Worm (Caenorhabditis elegans): Measurements from ENCODE around the gene qdpr-1.

Gene qdpr-1

ce11 chrIII:13393647-13394046, at the start of gene qdpr-1:
TSS of gene qdpr-1 (plus strand) at chrIII:13393910.
- no peak for TF ChIP-seq flt-1 (GFP tag; IDR thresholded peaks at IDR 0.05)
- TF ChIP-seq ceh-36 (tag; optimal IDR thresholded peaks at IDR 0.05): no peak
- no peak for TF ChIP-seq ceh-13 (GFP tag; optimal IDR thresholded peaks at IDR 0.05)
- TF ChIP-seq tbx-11 (GFP tag; IDR thresholded peaks at IDR 0.05): no peak
- no peak for TF ChIP-seq scrt-1 (GFP tag; IDR thresholded peaks at IDR 0.05)
- TF ChIP-seq pes-1 (GFP tag; IDR thresholded peaks at IDR 0.05): no peak
- TF ChIP-seq sea-1 (GFP tag; conservative IDR thresholded peaks at IDR 0.05): no peak
- TF ChIP-seq ets-7 (tag; optimal IDR thresholded peaks at IDR 0.05): no peak

- no peak for TF ChIP-seq flt-1 (GFP tag; IDR thresholded peaks at IDR 0.05)
- TF ChIP-seq B0310.2 (tag; optimal IDR thresholded peaks at IDR 0.05): no peak
- TF ChIP-seq pes-1 (GFP tag; IDR thresholded peaks at IDR 0.05): no peak
- no peak for TF ChIP-seq ets-7 (tag; optimal IDR thresholded peaks at IDR 0.05)
- no peak for TF ChIP-seq scrt-1 (GFP tag; IDR thresholded peaks at IDR 0.05)
- no peak for TF ChIP-seq sea-1 (GFP tag; conservative IDR thresholded peaks at IDR 0.05)
- TF ChIP-seq ceh-36 (tag; optimal IDR thresholded peaks at IDR 0.05): no peak
- TF ChIP-seq tbx-11 (GFP tag; IDR thresholded peaks at IDR 0.05): no peak
Observed at ce11 chrIII:13344538-13345136, 49.1 kb upstream of the qdpr-1 start, which contains the start of gene acaa-2. TSS of gene acaa-2 (plus strand) at chrIII:13344937.

- TF ChIP-seq aly-1 (tag; optimal IDR thresholded peaks at IDR 0.05) (no peak), B0310.2 (tag; optimal IDR thresholded peaks at IDR 0.05) (no peak), hnd-1 (tag; optimal IDR thresholded peaks at IDR 0.05) (no peak), tra-4 (tag; optimal IDR thresholded peaks at IDR 0.05) (no peak), scrt-1 (GFP tag; IDR thresholded peaks at IDR 0.05) (no peak), tbx-37 (GFP tag; conservative IDR thresholded peaks at IDR 0.05) (no peak), pes-1 (GFP tag; IDR thresholded peaks at IDR 0.05) (no peak), flt-1 (GFP tag; IDR thresholded peaks at IDR 0.05) (no peak), sea-1 (GFP tag; conservative IDR thresholded peaks at IDR 0.05) (no peak), ets-7 (tag; optimal IDR thresholded peaks at IDR 0.05) (no peak), hmbx-1 (tag; optimal IDR thresholded peaks at IDR 0.05) (no peak), ceh-36 (tag; optimal IDR thresholded peaks at IDR 0.05) (no peak), hmg-4 (GFP tag; optimal IDR thresholded peaks at IDR 0.05) (no peak), tbx-11 (GFP tag; IDR thresholded peaks at IDR 0.05) (no peak)
Observed at ce11 chrIII:13346785-13347184, 46.9 kb upstream of the qdpr-1 start, which contains the start of gene mtm-6. TSS of gene mtm-6 (plus strand) at chrIII:13347085.

- TF ChIP-seq tbx-37 (GFP tag; conservative IDR thresholded peaks at IDR 0.05) (no peak), tra-4 (tag; optimal IDR thresholded peaks at IDR 0.05) (no peak), ets-7 (tag; optimal IDR thresholded peaks at IDR 0.05) (no peak), pes-1 (GFP tag; IDR thresholded peaks at IDR 0.05) (no peak), tbx-11 (GFP tag; IDR thresholded peaks at IDR 0.05) (no peak), ceh-36 (tag; optimal IDR thresholded peaks at IDR 0.05) (no peak), hmg-4 (GFP tag; optimal IDR thresholded peaks at IDR 0.05) (no peak), hmbx-1 (tag; optimal IDR thresholded peaks at IDR 0.05) (no peak)
Observed at ce11 chrIII:13347782-13348327, 45.9 kb upstream of the qdpr-1 start.

DNA sequence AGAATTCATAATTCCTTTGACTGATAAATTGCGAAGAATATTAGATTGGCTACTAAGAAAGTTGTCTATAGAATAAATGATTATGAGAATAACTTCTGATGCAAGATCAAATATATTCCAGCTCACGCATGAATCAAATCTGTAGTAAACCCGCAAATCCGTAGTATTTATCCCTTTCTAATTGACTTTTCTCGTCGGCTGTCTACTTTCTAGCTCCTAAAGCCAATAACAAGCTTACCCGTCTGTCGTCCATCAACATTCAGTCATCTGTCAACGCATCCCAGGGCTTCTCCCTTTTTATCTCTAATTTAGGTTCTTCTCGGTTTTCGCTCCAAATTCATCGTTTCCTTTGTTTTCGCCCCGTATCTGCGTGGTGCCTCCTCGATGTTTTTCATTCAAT, 44.8 kb upstream of the qdpr-1 start:
- TF ChIP-seq B0310.2 (tag; optimal IDR thresholded peaks at IDR 0.05) (no peak), flt-1 (GFP tag; IDR thresholded peaks at IDR 0.05) (no peak), tbx-37 (GFP tag; conservative IDR thresholded peaks at IDR 0.05) (no peak), ets-7 (tag; optimal IDR thresholded peaks at IDR 0.05) (no peak), ceh-36 (tag; optimal IDR thresholded peaks at IDR 0.05) (no peak), pes-1 (GFP tag; IDR thresholded peaks at IDR 0.05) (no peak), hmg-4 (GFP tag; optimal IDR thresholded peaks at IDR 0.05) (no peak), tbx-11 (GFP tag; IDR thresholded peaks at IDR 0.05) (no peak), tra-4 (tag; optimal IDR thresholded peaks at IDR 0.05) (no peak), sea-1 (GFP tag; conservative IDR thresholded peaks at IDR 0.05) (no peak), hnd-1 (tag; optimal IDR thresholded peaks at IDR 0.05) (no peak), hmbx-1 (tag; optimal IDR thresholded peaks at IDR 0.05) (no peak), ceh-13 (GFP tag; optimal IDR thresholded peaks at IDR 0.05) (no peak), F13C5.2 (tag; optimal IDR thresholded peaks at IDR 0.05) (no peak), ama-1 (optimal IDR thresholded peaks at IDR 0.05) (no peak), aly-1 (tag; optimal IDR thresholded peaks at IDR 0.05) (no peak), scrt-1 (GFP tag; IDR thresholded peaks at IDR 0.05) (no peak)

ce11 chrIII:13350964-13351363, 42.7 kb upstream of the qdpr-1 start:
- no peak for TF ChIP-seq flt-1 (GFP tag; IDR thresholded peaks at IDR 0.05)
- no peak for TF ChIP-seq aly-1 (tag; optimal IDR thresholded peaks at IDR 0.05)
- TF ChIP-seq hnd-1 (tag; optimal IDR thresholded peaks at IDR 0.05): no peak
- no peak for TF ChIP-seq ceh-36 (tag; optimal IDR thresholded peaks at IDR 0.05)
- no peak for TF ChIP-seq pes-1 (GFP tag; IDR thresholded peaks at IDR 0.05)
- no peak for TF ChIP-seq ceh-13 (GFP tag; optimal IDR thresholded peaks at IDR 0.05)
- TF ChIP-seq tbx-11 (GFP tag; IDR thresholded peaks at IDR 0.05): no peak
- no peak for TF ChIP-seq hmg-4 (GFP tag; optimal IDR thresholded peaks at IDR 0.05)
- no peak for TF ChIP-seq tra-4 (tag; optimal IDR thresholded peaks at IDR 0.05)
- TF ChIP-seq ama-1 (optimal IDR thresholded peaks at IDR 0.05): no peak
- TF ChIP-seq hmbx-1 (tag; optimal IDR thresholded peaks at IDR 0.05): no peak
- TF ChIP-seq F13C5.2 (tag; optimal IDR thresholded peaks at IDR 0.05): no peak
- no peak for TF ChIP-seq tbx-37 (GFP tag; conservative IDR thresholded peaks at IDR 0.05)
- TF ChIP-seq scrt-1 (GFP tag; IDR thresholded peaks at IDR 0.05): no peak
- no peak for TF ChIP-seq sea-1 (GFP tag; conservative IDR thresholded peaks at IDR 0.05)
- TF ChIP-seq B0310.2 (tag; optimal IDR thresholded peaks at IDR 0.05): no peak

DNA sequence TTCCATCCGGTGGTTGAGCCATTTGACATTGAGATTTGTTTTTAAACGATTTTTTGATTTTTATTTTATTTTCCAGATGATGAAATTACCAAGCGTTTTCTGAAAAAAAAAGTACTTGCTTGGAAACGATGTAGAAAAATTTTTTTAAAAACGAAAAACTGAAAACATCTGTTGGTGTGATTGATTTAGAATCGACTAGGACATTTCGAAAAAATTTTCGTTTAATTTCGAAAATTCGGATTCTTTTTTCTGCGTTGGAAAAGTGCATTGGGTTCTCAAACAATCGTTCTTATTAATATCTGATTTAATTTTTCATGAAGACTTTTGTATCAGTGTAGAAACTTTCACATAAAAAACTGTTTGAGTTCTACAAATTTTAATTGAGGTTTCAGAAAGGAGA, 34.5 kb upstream of the qdpr-1 start, which contains the start of gene F53A2.9:
Gene F53A2.9, minus strand, starts transcription at position 101 of the 400 bp plus-strand sequence.
- no peak for TF ChIP-seq ceh-13 (GFP tag; optimal IDR thresholded peaks at IDR 0.05)
- no peak for TF ChIP-seq B0310.2 (tag; optimal IDR thresholded peaks at IDR 0.05)
- TF ChIP-seq flt-1 (GFP tag; IDR thresholded peaks at IDR 0.05): no peak
- TF ChIP-seq pes-1 (GFP tag; IDR thresholded peaks at IDR 0.05): no peak
- no peak for TF ChIP-seq F13C5.2 (tag; optimal IDR thresholded peaks at IDR 0.05)
- no peak for TF ChIP-seq hmg-4 (GFP tag; optimal IDR thresholded peaks at IDR 0.05)
- no peak for TF ChIP-seq hmbx-1 (tag; optimal IDR thresholded peaks at IDR 0.05)
- no peak for TF ChIP-seq aly-1 (tag; optimal IDR thresholded peaks at IDR 0.05)
- no peak for TF ChIP-seq tbx-11 (GFP tag; IDR thresholded peaks at IDR 0.05)
- no peak for TF ChIP-seq tra-4 (tag; optimal IDR thresholded peaks at IDR 0.05)
- TF ChIP-seq ets-7 (tag; optimal IDR thresholded peaks at IDR 0.05): no peak
- TF ChIP-seq sea-1 (GFP tag; conservative IDR thresholded peaks at IDR 0.05): no peak
